Worm (Caenorhabditis elegans): ENCODE results near the gene ceh-100.
"Not testable (repeated sequence)": the region's sequence is repeated elsewhere in the genome, so short reads cannot be mapped to it uniquely, and the experiment has no call there.

- not testable (repeated sequence) for TF ChIP-seq tbx-11 (GFP tag; IDR thresholded peaks at IDR 0.05); scrt-1 (GFP tag; IDR thresholded peaks at IDR 0.05); ama-1 (optimal IDR thresholded peaks at IDR 0.05); tbx-37 (GFP tag; conservative IDR thresholded peaks at IDR 0.05); B0310.2 (tag; optimal IDR thresholded peaks at IDR 0.05); aly-1 (tag; optimal IDR thresholded peaks at IDR 0.05); tra-4 (tag; optimal IDR thresholded peaks at IDR 0.05); sea-1 (GFP tag; conservative IDR thresholded peaks at IDR 0.05)
These were observed 21.0 kb upstream of the ceh-100 start, which contains the start of gene Y38E10A.14 for ce11 chrII:12624433-12624832.

All from whole organism, early embryonic.